Fruit fly (Drosophila melanogaster) whole organism, pupa: ENCODE data around the gene CG34135.

Source experiments
- CG10348 ChIP-seq: fragments of 200-800 bp; sonication (Bioruptor generic); IDR thresholded peaks from 2 replicates; pipeline ENCODE4 v1.3.6; 2022; ENCODE audit warnings: missing biosample characterization, missing genetic modification characterization
- CG13204 ChIP-seq: fragments of 200-800 bp; sonication (Bioruptor generic); optimal IDR thresholded peaks from 2 replicates; lab custom pipeline; 2018; ENCODE audit warnings: missing biosample characterization, mild to moderate bottlenecking, missing genetic modification characterization, moderate library complexity
- CG15710 ChIP-seq: fragments of 200-800 bp; sonication (Bioruptor generic); optimal IDR thresholded peaks from 2 replicates; lab custom pipeline; 2018; ENCODE audit warnings: missing biosample characterization, mild to moderate bottlenecking, missing genetic modification characterization, moderate library complexity
- CG32121 ChIP-seq: fragments of 200-800 bp; sonication (Bioruptor generic); IDR thresholded peaks from 2 replicates; pipeline ENCODE4 v1.3.6; 2022; ENCODE audit warnings: missing biosample characterization, missing genetic modification characterization
- CG4496 ChIP-seq: fragments of 200-800 bp; sonication (Bioruptor generic); IDR thresholded peaks from 3 replicates; pipeline ENCODE4 v1.3.6; 2022; ENCODE audit warnings: missing biosample characterization, missing genetic modification characterization
- CG8159 ChIP-seq: fragments of 200-800 bp; sonication (Bioruptor generic); optimal IDR thresholded peaks from 3 replicates; lab custom pipeline; 2018; ENCODE audit warnings: missing biosample characterization, mild to moderate bottlenecking, missing genetic modification characterization, moderate library complexity
- CG8301 ChIP-seq: fragments of 200-800 bp; sonication (Bioruptor generic); optimal IDR thresholded peaks from 2 replicates; lab custom pipeline; 2018; ENCODE audit warnings: missing biosample characterization, mild to moderate bottlenecking, missing genetic modification characterization
- EcR ChIP-seq: fragments of 200-800 bp; sonication (Bioruptor generic); optimal IDR thresholded peaks from 3 replicates; lab custom pipeline; 2019; ENCODE audit warnings: missing biosample characterization, missing genetic modification characterization, mild to moderate bottlenecking, moderate library complexity, missing genetic modification reagents
- Ets98B ChIP-seq: fragments of 200-800 bp; sonication (Bioruptor generic); IDR thresholded peaks from 2 replicates; pipeline ENCODE4 v1.3.6; 2022; ENCODE audit warnings: missing biosample characterization, missing genetic modification characterization
- Pif1B ChIP-seq: fragments of 200-800 bp; sonication (Bioruptor generic); optimal IDR thresholded peaks from 3 replicates; lab custom pipeline; 2016; ENCODE audit warnings: missing biosample characterization, missing genetic modification characterization
- gl ChIP-seq: fragments of 200-800 bp; sonication (Bioruptor generic); optimal IDR thresholded peaks from 2 replicates; lab custom pipeline; 2018; ENCODE audit warnings: missing biosample characterization, mild to moderate bottlenecking, missing genetic modification characterization

DNA sequence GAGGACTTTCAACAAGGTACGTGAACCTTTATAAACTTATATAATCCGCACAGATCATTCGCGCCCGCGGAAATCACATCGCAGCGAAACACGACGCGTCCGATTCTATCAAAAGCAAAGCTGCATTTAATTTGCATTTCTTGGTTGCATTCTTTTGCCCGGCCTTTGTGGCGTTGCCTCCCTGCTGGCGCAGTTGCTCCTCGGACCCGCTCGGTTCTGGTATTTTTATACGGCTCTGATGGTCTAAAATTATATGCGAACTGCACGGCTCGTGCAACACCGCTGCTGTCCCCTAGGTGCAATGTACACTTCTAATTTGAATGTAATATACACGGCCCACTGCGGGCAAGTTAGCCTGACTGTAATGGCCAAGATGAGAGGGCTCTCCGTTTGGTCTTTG lies 49.6 kb downstream of the CG34135 start, which contains the start of gene Cks85A:
- TF ChIP-seq CG8159 (tag; lab: Kevin White, UChicago) (no peak), CG8301 (tag; lab: Kevin White, UChicago) (no peak), CG15710 (tag; lab: Kevin White, UChicago) (no peak), EcR (GFP tag; lab: Kevin White, UChicago) (no peak), CG4496 (GFP tag; lab: Robert Waterston, UW) (no peak), Ets98B (no peak; the same call in 1 of the 2 replicates), CG13204 (no peak), Pif1B (no peak), CG32121 (GFP tag; lab: Robert Waterston, UW) (no peak; the same call in 1 of the 2 replicates), CG10348 (no peak), gl (tag; lab: Kevin White, UChicago) (no peak)
